Worm (Caenorhabditis elegans) whole organism, L1 larva: ENCODE results near the gene R07B1.11.

Source experiments
- F16B12.6 ChIP-seq: fragments of 150-350 bp; optimal IDR thresholded peaks from 2 replicates; lab custom pipeline; 2014; ENCODE audit warnings: missing biosample characterization, missing genetic modification characterization
- ama-1 ChIP-seq: fragments of 150-350 bp; optimal IDR thresholded peaks from 2 replicates; lab custom pipeline; 2014
- blmp-1 ChIP-seq: fragments of 150-350 bp; optimal IDR thresholded peaks from 2 replicates; lab custom pipeline; 2014; ENCODE audit warnings: missing biosample characterization, missing genetic modification characterization
- ceh-82 ChIP-seq, 3 experiments: fragments of 150-350 bp in 1 of 3; sonication (generic microtip) in 2 of 3; optimal IDR thresholded peaks; 2 replicates each; lab custom pipeline; 2014 to 2017; ENCODE audit warnings: missing biosample characterization in 3 of 3, missing genetic modification characterization in 3 of 3
- ceh-88 ChIP-seq: fragments of 200-800 bp; sonication (Bioruptor generic); IDR thresholded peaks from 2 replicates; pipeline ENCODE4 v1.3.6; 2022; ENCODE audit warnings: missing genetic modification characterization, missing compliant biosample characterization
- ces-1 ChIP-seq: fragments of 150-350 bp; optimal IDR thresholded peaks from 2 replicates; lab custom pipeline; 2014; ENCODE audit warnings: missing biosample characterization, missing genetic modification reagents, missing genetic modification characterization
- dsc-1 ChIP-seq: sonication (generic microtip); optimal IDR thresholded peaks from 2 replicates; lab custom pipeline; 2016; ENCODE audit warnings: mild to moderate bottlenecking, missing genetic modification characterization, missing compliant biosample characterization
- efl-1 ChIP-seq, 4 experiments: fragments of 150-350 bp; optimal IDR thresholded peaks in 3 of 4; peaks in 1 of 4; 1 replicate in 1 of 4; 2 replicates in 3 of 4; lab custom pipeline; 2014; ENCODE audit warnings: missing biosample characterization in 2 of 4, missing genetic modification characterization in 2 of 4, missing genetic modification reagents in 2 of 4
- elt-2 ChIP-seq: sonication (generic microtip); optimal IDR thresholded peaks from 2 replicates; lab custom pipeline; 2016; ENCODE audit warnings: missing genetic modification characterization, mild to moderate bottlenecking, inconsistent platforms, missing compliant biosample characterization, missing genetic modification reagents
- ets-5 ChIP-seq: fragments of 200-800 bp; sonication (Bioruptor generic); IDR thresholded peaks from 2 replicates; pipeline ENCODE4 v1.3.6; 2022; ENCODE audit warnings: missing genetic modification characterization, missing compliant biosample characterization
- fkh-10 ChIP-seq: sonication (generic microtip); optimal IDR thresholded peaks from 2 replicates; lab custom pipeline; 2017; ENCODE audit warnings: missing biosample characterization, missing genetic modification reagents, missing genetic modification characterization
- fkh-8 ChIP-seq: sonication (generic microtip); optimal IDR thresholded peaks from 2 replicates; lab custom pipeline; 2016; ENCODE audit warnings: mild to moderate bottlenecking, missing genetic modification characterization, missing compliant biosample characterization
- grh-1 ChIP-seq: fragments of 200-800 bp; sonication (Bioruptor generic); IDR thresholded peaks from 2 replicates; pipeline ENCODE4 v1.3.6; 2022; ENCODE audit warnings: missing genetic modification reagents, missing genetic modification characterization, missing compliant biosample characterization
- isw-1 ChIP-seq: fragments of 200-800 bp; sonication (Bioruptor generic); IDR thresholded peaks from 2 replicates; pipeline ENCODE4 v1.3.6; 2022; ENCODE audit warnings: missing genetic modification characterization, missing compliant biosample characterization
- lin-14 ChIP-seq: fragments of 200-800 bp; sonication (Bioruptor generic); optimal IDR thresholded peaks from 2 replicates; lab custom pipeline; 2018; ENCODE audit warnings: mild to moderate bottlenecking, missing genetic modification characterization, moderate library complexity, missing compliant biosample characterization
- mdl-1 ChIP-seq, 2 experiments: fragments of 150-350 bp; optimal IDR thresholded peaks; 2 replicates each; lab custom pipeline; 2014 to 2017; ENCODE audit warnings: missing biosample characterization in 2 of 2, missing genetic modification characterization in 2 of 2, inconsistent platforms in 1 of 2
- mep-1 ChIP-seq: fragments of 150-350 bp; optimal IDR thresholded peaks from 2 replicates; lab custom pipeline; 2014; ENCODE audit warnings: missing biosample characterization, missing genetic modification characterization
- nhr-12 ChIP-seq: sonication (generic microtip); optimal IDR thresholded peaks from 2 replicates; lab custom pipeline; 2017; ENCODE audit warnings: missing biosample characterization, missing genetic modification characterization
- nhr-237 ChIP-seq: fragments of 150-350 bp; optimal IDR thresholded peaks from 2 replicates; lab custom pipeline; 2014; ENCODE audit warnings: missing biosample characterization, missing genetic modification characterization
- nhr-28 ChIP-seq: fragments of 150-350 bp; optimal IDR thresholded peaks from 2 replicates; lab custom pipeline; 2014; ENCODE audit warnings: missing biosample characterization, missing genetic modification characterization
- nhr-85 ChIP-seq: sonication (generic microtip); peaks from one replicate; lab custom pipeline; 2016; ENCODE audit warnings: missing genetic modification characterization, inconsistent platforms, missing compliant biosample characterization
- nhr-90 ChIP-seq: sonication (generic microtip); optimal IDR thresholded peaks from 2 replicates; lab custom pipeline; 2016; ENCODE audit warnings: mild to moderate bottlenecking, missing genetic modification characterization, missing compliant biosample characterization; ENCODE audit not compliant: poor library complexity
- pqm-1 ChIP-seq: sonication (generic microtip); optimal IDR thresholded peaks from 3 replicates; lab custom pipeline; 2017; ENCODE audit warnings: missing biosample characterization, missing genetic modification characterization
- skn-1 ChIP-seq: fragments of 150-350 bp; optimal IDR thresholded peaks from 2 replicates; lab custom pipeline; 2014; ENCODE audit warnings: missing biosample characterization, missing genetic modification characterization
- snu-23 ChIP-seq: sonication (generic microtip); optimal IDR thresholded peaks from 2 replicates; lab custom pipeline; 2016; ENCODE audit warnings: missing genetic modification characterization, missing compliant biosample characterization
- sptf-1 ChIP-seq: fragments of 150-350 bp; optimal IDR thresholded peaks from 2 replicates; lab custom pipeline; 2014; ENCODE audit warnings: missing biosample characterization, missing genetic modification characterization
- tlp-1 ChIP-seq: fragments of 150-350 bp; optimal IDR thresholded peaks from 2 replicates; lab custom pipeline; 2014; ENCODE audit warnings: missing biosample characterization, missing genetic modification characterization
- unc-130 ChIP-seq: fragments of 150-350 bp; optimal IDR thresholded peaks from 2 replicates; lab custom pipeline; 2017; ENCODE audit warnings: missing biosample characterization, missing genetic modification characterization, inconsistent platforms
- unc-86 ChIP-seq: sonication (generic microtip); optimal IDR thresholded peaks from 2 replicates; lab custom pipeline; 2016; ENCODE audit warnings: missing genetic modification characterization, missing compliant biosample characterization
- xbp-1 ChIP-seq: sonication (generic microtip); optimal IDR thresholded peaks from 2 replicates; lab custom pipeline; 2016; ENCODE audit warnings: missing genetic modification characterization, missing compliant biosample characterization
- zip-4 ChIP-seq: fragments of 200-800 bp; sonication (Bioruptor generic); optimal IDR thresholded peaks from 2 replicates; lab custom pipeline; 2018; ENCODE audit warnings: mild to moderate bottlenecking, missing genetic modification characterization, moderate library complexity, missing compliant biosample characterization
- ztf-11 ChIP-seq, 2 experiments: sonication (generic microtip); optimal IDR thresholded peaks; 2 replicates each; lab custom pipeline; 2016 to 2017; ENCODE audit warnings: missing genetic modification characterization in 2 of 2, missing biosample characterization in 1 of 2, missing compliant biosample characterization in 1 of 2

R07B1.11 gene

DNA sequence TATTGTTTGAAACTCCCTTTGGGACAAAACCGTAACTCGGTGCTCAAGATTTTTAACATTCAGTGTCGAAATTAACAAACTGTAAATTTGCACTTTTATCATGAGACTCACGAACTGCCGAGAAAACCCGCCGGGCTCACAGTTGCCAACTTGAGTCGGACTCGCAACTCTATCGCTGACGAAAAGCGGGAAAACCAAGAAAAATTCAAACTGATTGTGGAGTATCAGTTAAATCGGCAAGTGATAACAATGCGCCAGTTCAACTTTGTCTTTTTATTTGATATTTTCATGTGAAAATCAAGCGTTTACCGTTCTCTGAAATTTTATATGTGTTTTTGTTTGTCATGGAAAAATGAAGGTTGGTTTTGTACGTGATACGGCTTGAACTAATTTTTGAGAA, 25.9 kb downstream of the R07B1.11 start:
- TF ChIP-seq efl-1 (optimal IDR thresholded peaks at IDR 0.05; lab: Kevin White, UChicago) (no peak), efl-1 (GFP tag; optimal IDR thresholded peaks at IDR 0.05 in 1 of 2; lab: Kevin White, UChicago) (peak in 1 of 2 experiments; percentile 62), unc-86 (tag; lab: Kevin White, UChicago) (no peak), elt-2 (tag; lab: Kevin White, UChicago) (peak; percentile 55)

DNA sequence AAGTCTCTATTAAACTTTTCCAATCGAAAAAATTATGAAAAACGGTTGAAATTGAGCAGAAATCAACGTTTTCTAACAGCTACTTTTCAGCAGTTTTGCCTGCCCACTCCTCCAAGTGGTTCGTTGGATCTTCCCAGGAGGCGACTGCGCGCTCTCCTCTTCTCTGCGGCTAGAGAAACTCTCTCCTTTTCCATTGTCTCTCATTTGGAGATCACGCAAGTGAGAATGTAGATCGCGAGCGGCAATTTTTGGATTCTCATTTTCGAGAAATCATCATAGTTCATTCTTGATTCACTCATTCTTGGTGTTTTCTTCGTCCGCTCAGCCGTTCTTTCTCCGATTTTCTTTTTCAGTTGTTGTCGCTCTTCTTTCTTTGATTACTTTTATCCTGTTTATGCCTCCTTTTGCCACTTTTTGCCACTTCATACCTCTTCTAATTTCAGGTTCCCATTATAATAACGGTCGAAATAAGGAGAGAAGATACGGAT, 27.2 kb downstream of the R07B1.11 start, which contains the start of gene mrp-4:
mrp-4 (plus strand) TSS at position 438 of the 488 bp plus-strand sequence.
- no peak for TF ChIP-seq nhr-237
- no peak for TF ChIP-seq tlp-1 (tag; lab: Kevin White, UChicago)
- TF ChIP-seq ceh-82 (tag; optimal IDR thresholded peaks at IDR 0.05; lab: Kevin White, UChicago): no peak
- no peak for TF ChIP-seq ceh-88 (GFP tag; lab: Robert Waterston, UW)
- TF ChIP-seq ces-1 (GFP tag; lab: Kevin White, UChicago): no peak
- TF ChIP-seq pqm-1: no peak
- no peak for TF ChIP-seq unc-130 (tag; lab: Kevin White, UChicago)
- TF ChIP-seq mdl-1 (tag; optimal IDR thresholded peaks at IDR 0.05; lab: Kevin White, UChicago): no peak
- TF ChIP-seq nhr-90 (tag; lab: Kevin White, UChicago): no peak
- no peak for TF ChIP-seq mep-1 (tag; lab: Kevin White, UChicago)
- no peak for TF ChIP-seq grh-1 (GFP tag; lab: Robert Waterston, UW)
- TF ChIP-seq nhr-85 (tag; lab: Kevin White, UChicago): no peak

DNA sequence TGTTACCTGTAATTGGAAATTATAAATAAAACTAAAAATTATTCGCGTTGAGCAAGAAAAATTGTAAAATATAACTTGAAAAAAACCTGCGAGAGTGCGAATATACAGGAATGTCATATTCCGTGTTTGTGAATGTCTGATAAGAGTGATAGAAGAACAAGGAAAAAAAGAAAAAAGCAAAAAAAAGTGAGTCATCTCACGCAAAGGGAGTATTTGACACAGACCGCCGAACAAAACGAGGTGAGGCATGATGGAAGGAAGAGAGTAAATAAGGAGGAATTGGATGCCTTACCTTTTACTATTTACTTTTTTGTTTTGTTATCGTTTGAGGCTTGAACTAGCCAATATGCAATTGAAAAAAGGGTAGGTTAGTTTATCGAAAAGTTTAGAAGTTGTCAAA, 35.6 kb downstream of the R07B1.11 start, which contains the start of gene F21G4.1:
F21G4.1 (minus strand) TSS at position 6 of the 400 bp plus-strand sequence.
- TF ChIP-seq lin-14 (GFP tag; lab: Kevin White, UChicago) (peak; percentile 13), ama-1 (lab: Kevin White, UChicago) (no peak), elt-2 (tag; lab: Kevin White, UChicago) (peak; percentile 13)

DNA sequence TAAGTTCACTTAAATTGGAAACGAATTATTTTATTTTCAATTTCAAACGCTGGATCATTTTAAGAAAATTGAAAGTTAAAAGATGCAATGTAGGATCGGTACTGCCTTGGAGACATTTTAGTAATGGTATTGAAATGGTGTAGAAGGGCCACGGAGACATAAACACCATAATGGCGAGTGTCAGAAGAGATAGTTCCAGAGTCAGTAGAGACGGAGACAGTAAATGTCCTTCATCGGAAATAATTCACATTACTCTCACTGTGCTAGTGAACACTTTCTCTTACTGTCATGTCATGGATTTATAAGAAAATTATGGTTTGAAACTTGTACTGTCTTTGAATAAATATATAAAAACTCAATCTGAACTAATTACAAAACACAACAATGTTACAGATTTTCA, 36.4 kb downstream of the R07B1.11 start:
- TF ChIP-seq blmp-1 (tag; lab: Kevin White, UChicago) (peak; percentile 87), nhr-85 (tag; lab: Kevin White, UChicago) (peak; percentile 73), lin-14 (GFP tag; lab: Kevin White, UChicago) (peak; percentile 59), snu-23 (GFP tag; lab: Kevin White, UChicago) (no peak)

DNA sequence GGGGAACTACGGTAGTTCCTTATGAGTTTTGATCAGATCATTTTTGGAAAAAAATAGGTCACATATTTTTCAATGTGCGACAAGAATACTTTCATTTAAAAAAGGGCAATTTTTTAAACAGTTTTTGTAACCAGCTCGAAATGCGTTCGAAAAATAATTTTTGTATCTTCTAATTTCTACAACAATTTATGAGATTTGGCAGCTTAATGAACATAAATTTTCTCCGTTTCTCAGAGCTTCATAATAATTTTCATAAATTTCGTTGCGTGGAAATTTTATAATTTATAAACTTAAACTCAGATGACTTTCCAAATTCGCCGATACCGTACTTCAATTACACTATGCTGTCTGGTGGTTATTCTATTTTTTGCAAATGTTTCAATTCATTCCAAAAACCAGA, 38.1 kb downstream of the R07B1.11 start, which contains the start of gene F21G4.3:
F21G4.3 (plus strand) TSS at position 301 of the 400 bp plus-strand sequence.
- TF ChIP-seq isw-1 (GFP tag; lab: Robert Waterston, UW) (no peak), lin-14 (GFP tag; lab: Kevin White, UChicago) (no peak), F16B12.6 (tag; lab: Kevin White, UChicago) (no peak), zip-4 (GFP tag; lab: Kevin White, UChicago) (no peak), xbp-1 (no peak), nhr-90 (tag; lab: Kevin White, UChicago) (no peak), skn-1 (no peak), ets-5 (no peak), fkh-10 (no peak), snu-23 (GFP tag; lab: Kevin White, UChicago) (no peak), nhr-12 (tag; lab: Kevin White, UChicago) (no peak), nhr-28 (no peak), sptf-1 (no peak), fkh-8 (tag; lab: Kevin White, UChicago) (no peak), mdl-1 (tag; optimal IDR thresholded peaks at IDR 0.05; lab: Kevin White, UChicago) (no peak), ztf-11 (tag; optimal IDR thresholded peaks at IDR 0.05; lab: Kevin White, UChicago) (no peak), ces-1 (GFP tag; lab: Kevin White, UChicago) (no peak), nhr-85 (tag; lab: Kevin White, UChicago) (no peak), dsc-1 (tag; lab: Kevin White, UChicago) (no peak)
